Worm (Caenorhabditis elegans) whole organism, young adult: ENCODE results near the gene bath-38.

Experiments
- F33H1.4 ChIP-seq: fragments of 200-800 bp; sonication (Bioruptor generic); IDR thresholded peaks from 2 replicates; pipeline ENCODE4 v1.3.6; 2022; ENCODE audit warnings: missing genetic modification reagents, missing genetic modification characterization, missing compliant biosample characterization
- T07F8.4 ChIP-seq: sonication (generic microtip); optimal IDR thresholded peaks from 2 replicates; lab custom pipeline; 2016; ENCODE audit warnings: mild to moderate bottlenecking, missing genetic modification characterization, moderate library complexity, missing compliant biosample characterization
- atf-7 ChIP-seq: sonication (generic microtip); optimal IDR thresholded peaks from 2 replicates; lab custom pipeline; 2017; ENCODE audit warnings: mild to moderate bottlenecking, missing genetic modification characterization, missing compliant biosample characterization
- attf-5 ChIP-seq: fragments of 200-800 bp; sonication (Bioruptor generic); optimal IDR thresholded peaks from 2 replicates; lab custom pipeline; 2018; ENCODE audit warnings: mild to moderate bottlenecking, missing genetic modification characterization, missing compliant biosample characterization
- bed-2 ChIP-seq: fragments of 200-800 bp; sonication (Bioruptor generic); IDR thresholded peaks from 2 replicates; pipeline ENCODE4 v1.3.6; 2022; ENCODE audit warnings: missing genetic modification reagents, missing genetic modification characterization, missing compliant biosample characterization
- cebp-1 ChIP-seq, 2 experiments: fragments of 200-800 bp in 1 of 2; sonication (Bioruptor generic) in 1 of 2; sonication (generic microtip) in 1 of 2; IDR thresholded peaks in 1 of 2; optimal IDR thresholded peaks in 1 of 2; 2 replicates each; pipeline versions ENCODE4 v1.3.6 to Lab custom; 2017 to 2022; ENCODE audit warnings: missing compliant biosample characterization in 2 of 2, missing genetic modification characterization in 2 of 2, mild to moderate bottlenecking in 1 of 2, missing genetic modification reagents in 1 of 2, moderate library complexity in 1 of 2
- dox-1 ChIP-seq: fragments of 200-800 bp; sonication (Bioruptor generic); IDR thresholded peaks from 2 replicates; pipeline ENCODE4 v1.3.6; 2022; ENCODE audit warnings: missing genetic modification reagents, missing genetic modification characterization, missing compliant biosample characterization
- egl-18 ChIP-seq: fragments of 200-800 bp; sonication (Bioruptor generic); IDR thresholded peaks from 2 replicates; pipeline ENCODE4 v1.3.6; 2022; ENCODE audit warnings: missing genetic modification reagents, missing genetic modification characterization, missing compliant biosample characterization
- egrh-3 ChIP-seq: fragments of 200-800 bp; sonication (Bioruptor generic); IDR thresholded peaks from 2 replicates; pipeline ENCODE4 v1.3.6; 2022; ENCODE audit warnings: missing genetic modification reagents, missing genetic modification characterization, missing compliant biosample characterization
- ekl-4 ChIP-seq: fragments of 200-800 bp; sonication (Bioruptor generic); IDR thresholded peaks from 2 replicates; pipeline ENCODE4 v1.3.6; 2022; ENCODE audit warnings: missing genetic modification reagents, missing genetic modification characterization, missing compliant biosample characterization
- ets-4 ChIP-seq: fragments of 200-800 bp; sonication (Bioruptor generic); optimal IDR thresholded peaks from 2 replicates; lab custom pipeline; 2018; ENCODE audit warnings: mild to moderate bottlenecking, missing genetic modification characterization, missing compliant biosample characterization
- hsf-1 ChIP-seq: fragments of 200-800 bp; sonication (Bioruptor generic); IDR thresholded peaks from 2 replicates; pipeline ENCODE4 v1.3.6; 2022; ENCODE audit warnings: missing genetic modification reagents, missing genetic modification characterization, missing compliant biosample characterization
- let-526 ChIP-seq: fragments of 200-800 bp; sonication (Bioruptor generic); IDR thresholded peaks from 2 replicates; pipeline ENCODE4 v1.3.6; 2022; ENCODE audit warnings: missing genetic modification reagents, missing genetic modification characterization, missing compliant biosample characterization
- let-607 ChIP-seq, 2 experiments: fragments of 200-800 bp in 1 of 2; sonication (Bioruptor generic) in 1 of 2; sonication (generic microtip) in 1 of 2; optimal IDR thresholded peaks; 2 replicates each; lab custom pipeline; 2016 to 2018; ENCODE audit warnings: mild to moderate bottlenecking in 2 of 2, missing compliant biosample characterization in 2 of 2, missing genetic modification characterization in 2 of 2, moderate library complexity in 2 of 2, missing genotype in 1 of 2
- lin-26 ChIP-seq: fragments of 200-800 bp; sonication (Bioruptor generic); IDR thresholded peaks from 2 replicates; pipeline ENCODE4 v1.3.6; 2022; ENCODE audit warnings: missing genetic modification reagents, missing genetic modification characterization, missing compliant biosample characterization
- lsl-1 ChIP-seq: fragments of 200-800 bp; sonication (Bioruptor generic); optimal IDR thresholded peaks from 2 replicates; lab custom pipeline; 2018; ENCODE audit warnings: mild to moderate bottlenecking, missing genetic modification characterization, moderate library complexity, missing compliant biosample characterization
- nfya-1 ChIP-seq: sonication (generic microtip); optimal IDR thresholded peaks from 2 replicates; lab custom pipeline; 2017; ENCODE audit warnings: antibody characterized with exemption, missing compliant biosample characterization, missing genetic modification characterization, borderline replicate concordance; ENCODE audit not compliant: insufficient read depth
- nfyb-1 ChIP-seq: fragments of 200-800 bp; sonication (Bioruptor generic); IDR thresholded peaks from 2 replicates; pipeline ENCODE4 v1.3.6; 2022; ENCODE audit warnings: missing genetic modification reagents, missing genetic modification characterization, missing compliant biosample characterization
- nhr-80 ChIP-seq: sonication (generic microtip); optimal IDR thresholded peaks from 2 replicates; lab custom pipeline; 2016; ENCODE audit warnings: missing genetic modification characterization, missing compliant biosample characterization
- tbp1 ChIP-seq: fragments of 200-800 bp; sonication (Bioruptor generic); optimal IDR thresholded peaks from 2 replicates; lab custom pipeline; 2018; ENCODE audit warnings: mild to moderate bottlenecking, missing genetic modification characterization, missing compliant biosample characterization
- unc-62 ChIP-seq: fragments of 150-350 bp; optimal IDR thresholded peaks from 2 replicates; lab custom pipeline; 2014; ENCODE audit warnings: missing biosample characterization, missing genetic modification reagents, missing genetic modification characterization
- zim-3 ChIP-seq: sonication (generic microtip); optimal IDR thresholded peaks from 2 replicates; lab custom pipeline; 2017; ENCODE audit warnings: mild to moderate bottlenecking, missing genetic modification characterization, moderate library complexity, missing compliant biosample characterization
- ztf-22 ChIP-seq: fragments of 200-800 bp; sonication (Bioruptor generic); optimal IDR thresholded peaks from 2 replicates; lab custom pipeline; 2018; ENCODE audit warnings: mild to moderate bottlenecking, missing genetic modification characterization, moderate library complexity, missing compliant biosample characterization
- ztf-25 ChIP-seq: fragments of 200-800 bp; sonication (Bioruptor generic); IDR thresholded peaks from 2 replicates; pipeline ENCODE4 v1.3.6; 2022; ENCODE audit warnings: missing genetic modification reagents, missing genetic modification characterization, missing compliant biosample characterization

The bath-38 gene

ce11 chrII:10001065-10001464, 44.0 kb downstream of the bath-38 start, which contains the start of gene nlt-1:
nlt-1 (minus strand) TSS chrII:10001142.
- TF ChIP-seq cebp-1 (GFP tag; IDR thresholded peaks at IDR 0.05; lab: Robert Waterston, UW) (no peak), cebp-1 (tag; optimal IDR thresholded peaks at IDR 0.05; lab: Kevin White, UChicago) (peak; percentile 30), nfyb-1 (peak; percentile 73), nfya-1 (no peak), let-607 (tag; optimal IDR thresholded peaks at IDR 0.05; lab: Kevin White, UChicago) (no peak), dox-1 (GFP tag; lab: Robert Waterston, UW) (peak; percentile 36; the same call in 1 of the 2 replicates), atf-7 (tag; lab: Kevin White, UChicago) (peak; percentile 16), ztf-22 (peak; percentile 20), ekl-4 (GFP tag; lab: Robert Waterston, UW) (no peak), ets-4 (GFP tag; lab: Kevin White, UChicago) (peak; percentile 44), tbp1 (GFP tag; lab: Kevin White, UChicago) (peak; percentile 17), lsl-1 (GFP tag; lab: Kevin White, UChicago) (no peak), hsf-1 (no peak), T07F8.4 (tag; lab: Kevin White, UChicago) (no peak), nhr-80 (tag; lab: Kevin White, UChicago) (peak; percentile 99), attf-5 (GFP tag; lab: Kevin White, UChicago) (peak; percentile 28), ztf-25 (GFP tag; lab: Robert Waterston, UW) (no peak), let-526 (no peak)

- TF ChIP-seq zim-3 (tag; lab: Kevin White, UChicago) (no peak), lin-26 (no peak), let-526 (no peak), egrh-3 (GFP tag; lab: Robert Waterston, UW) (no peak), bed-2 (GFP tag; lab: Robert Waterston, UW) (no peak), F33H1.4 (GFP tag; lab: Robert Waterston, UW) (no peak), egl-18 (GFP tag; lab: Robert Waterston, UW) (no peak), unc-62 (GFP tag; lab: Kevin White, UChicago) (no peak)
Observed at ce11 chrII:9994679-9995078, 50.4 kb downstream of the bath-38 start.
